Worm (Caenorhabditis elegans) whole organism, L2 larva: ENCODE measurements around the gene R10E4.1.
A peak's percentile ranks its signal among the peaks of the same experiment; 100 is the strongest.

ENCODE experiments used
- C34F6.9 ChIP-seq: fragments of 150-350 bp; optimal IDR thresholded peaks from 2 replicates; lab custom pipeline; 2014; ENCODE audit warnings: missing biosample characterization, missing genetic modification characterization
- F13H6.1 ChIP-seq: sonication (generic microtip); optimal IDR thresholded peaks from 2 replicates; lab custom pipeline; 2016; ENCODE audit warnings: missing genetic modification characterization, missing compliant biosample characterization
- R02D3.7 ChIP-seq: fragments of 150-350 bp; optimal IDR thresholded peaks from 2 replicates; lab custom pipeline; 2014; ENCODE audit warnings: missing biosample characterization, missing genetic modification characterization
- ZK546.5 ChIP-seq: sonication (generic microtip); optimal IDR thresholded peaks from 2 replicates; lab custom pipeline; 2017; ENCODE audit warnings: missing biosample characterization, missing genetic modification characterization
- alr-1 ChIP-seq: fragments of 150-350 bp; optimal IDR thresholded peaks from 2 replicates; lab custom pipeline; 2014; ENCODE audit warnings: missing biosample characterization, missing genetic modification characterization
- ama-1 ChIP-seq: fragments of 150-350 bp; optimal IDR thresholded peaks from 2 replicates; lab custom pipeline; 2018; ENCODE audit warnings: inconsistent platforms
- blmp-1 ChIP-seq: sonication (generic microtip); optimal IDR thresholded peaks from 2 replicates; lab custom pipeline; 2017; ENCODE audit warnings: missing genetic modification characterization, mild to moderate bottlenecking, missing compliant biosample characterization, antibody characterized with exemption, moderate library complexity; ENCODE audit not compliant: insufficient read depth
- crh-2 ChIP-seq: sonication (generic microtip); optimal IDR thresholded peaks from 2 replicates; lab custom pipeline; 2017; ENCODE audit warnings: missing biosample characterization, missing genetic modification characterization
- dmd-4 ChIP-seq: sonication (generic microtip); optimal IDR thresholded peaks from 2 replicates; lab custom pipeline; 2017; ENCODE audit warnings: missing biosample characterization, missing genetic modification characterization
- elt-1 ChIP-seq: fragments of 150-350 bp; optimal IDR thresholded peaks from 2 replicates; lab custom pipeline; 2014; ENCODE audit warnings: missing biosample characterization, missing genetic modification characterization
- elt-3 ChIP-seq: sonication (generic microtip); optimal IDR thresholded peaks from 2 replicates; lab custom pipeline; 2017; ENCODE audit warnings: missing biosample characterization, missing genetic modification characterization
- fos-1 ChIP-seq: fragments of 150-350 bp; optimal IDR thresholded peaks from 2 replicates; lab custom pipeline; 2014; ENCODE audit warnings: missing biosample characterization, missing genetic modification characterization
- gmeb-1 ChIP-seq: fragments of 150-350 bp; optimal IDR thresholded peaks from 2 replicates; lab custom pipeline; 2014; ENCODE audit warnings: missing biosample characterization, missing genetic modification characterization
- lin-13 ChIP-seq: fragments of 150-350 bp; optimal IDR thresholded peaks from 2 replicates; lab custom pipeline; 2014; ENCODE audit warnings: missing biosample characterization, missing genetic modification reagents, missing genetic modification characterization
- lsy-2 ChIP-seq, 2 experiments: fragments of 150-350 bp in 1 of 2; sonication (generic microtip) in 1 of 2; optimal IDR thresholded peaks; 2 replicates each; lab custom pipeline; 2014 to 2017; ENCODE audit warnings: missing biosample characterization in 2 of 2, missing genetic modification characterization in 2 of 2
- mab-5 ChIP-seq: fragments of 150-350 bp; optimal IDR thresholded peaks from 2 replicates; lab custom pipeline; 2014; ENCODE audit warnings: missing biosample characterization, missing genetic modification characterization
- mdl-1 ChIP-seq, 2 experiments: fragments of 150-350 bp in 1 of 2; sonication (generic microtip) in 1 of 2; optimal IDR thresholded peaks; 2 replicates each; lab custom pipeline; 2017; ENCODE audit warnings: missing biosample characterization in 2 of 2, missing genetic modification characterization in 2 of 2
- nhr-10 ChIP-seq: sonication (generic microtip); optimal IDR thresholded peaks from 2 replicates; lab custom pipeline; 2017; ENCODE audit warnings: missing biosample characterization, missing genetic modification characterization
- nhr-129 ChIP-seq: fragments of 150-350 bp; optimal IDR thresholded peaks from 2 replicates; lab custom pipeline; 2014; ENCODE audit warnings: missing biosample characterization, missing genetic modification characterization
- nhr-21 ChIP-seq: fragments of 150-350 bp; optimal IDR thresholded peaks from 2 replicates; lab custom pipeline; 2014; ENCODE audit warnings: missing biosample characterization, missing genetic modification characterization
- nhr-23 ChIP-seq: fragments of 150-350 bp; optimal IDR thresholded peaks from 2 replicates; lab custom pipeline; 2014; ENCODE audit warnings: missing biosample characterization, missing genetic modification reagents, missing genetic modification characterization
- nhr-25 ChIP-seq: fragments of 150-350 bp; sonication (generic microtip); optimal IDR thresholded peaks from 3 replicates; lab custom pipeline; 2014; ENCODE audit warnings: missing biosample characterization, missing genetic modification characterization
- nhr-6 ChIP-seq: fragments of 150-350 bp; optimal IDR thresholded peaks from 2 replicates; lab custom pipeline; 2014; ENCODE audit warnings: missing biosample characterization, missing genetic modification characterization
- peb-1 ChIP-seq: fragments of 150-350 bp; optimal IDR thresholded peaks from 2 replicates; lab custom pipeline; 2014; ENCODE audit warnings: missing biosample characterization, missing genetic modification characterization
- sem-4 ChIP-seq: fragments of 150-350 bp; optimal IDR thresholded peaks from 2 replicates; lab custom pipeline; 2014; ENCODE audit warnings: missing biosample characterization, missing genetic modification reagents, missing genetic modification characterization
- skn-1 ChIP-seq: sonication (generic microtip); optimal IDR thresholded peaks from 2 replicates; lab custom pipeline; 2017; ENCODE audit warnings: missing biosample characterization, missing genetic modification characterization
- sma-3 ChIP-seq: sonication (generic microtip); optimal IDR thresholded peaks from 2 replicates; lab custom pipeline; 2016; ENCODE audit warnings: missing genetic modification reagents, missing genetic modification characterization, missing compliant biosample characterization
- sma-9 ChIP-seq, 2 experiments: fragments of 150-350 bp in 1 of 2; sonication (generic microtip) in 1 of 2; optimal IDR thresholded peaks; 2 replicates each; lab custom pipeline; 2014 to 2016; ENCODE audit warnings: missing genetic modification characterization in 2 of 2, mild to moderate bottlenecking in 1 of 2, missing biosample characterization in 1 of 2, missing compliant biosample characterization in 1 of 2, missing genetic modification reagents in 1 of 2, moderate library complexity in 1 of 2
- snpc-4 ChIP-seq: fragments of 150-350 bp; optimal IDR thresholded peaks from 2 replicates; lab custom pipeline; 2014; ENCODE audit warnings: missing biosample characterization, missing genetic modification characterization
- unc-55 ChIP-seq: fragments of 150-350 bp; sonication (generic microtip); optimal IDR thresholded peaks from 3 replicates; lab custom pipeline; 2014; ENCODE audit warnings: missing biosample characterization, missing genetic modification reagents, missing genetic modification characterization
- unc-62 ChIP-seq: fragments of 150-350 bp; optimal IDR thresholded peaks from 2 replicates; lab custom pipeline; 2014; ENCODE audit warnings: missing biosample characterization, missing genetic modification reagents, missing genetic modification characterization
- zag-1 ChIP-seq: fragments of 150-350 bp; optimal IDR thresholded peaks from 2 replicates; lab custom pipeline; 2014; ENCODE audit warnings: missing biosample characterization, missing genetic modification characterization
- ztf-4 ChIP-seq: fragments of 150-350 bp; optimal IDR thresholded peaks from 2 replicates; lab custom pipeline; 2014; ENCODE audit warnings: missing biosample characterization, missing genetic modification characterization

The R10E4.1 gene

ce11 chrIII:4302293-4302692, 32.8 kb downstream of the R10E4.1 start, which contains the start of gene R10E4.9:
R10E4.9 (minus strand) TSS chrIII:4302393.
- TF ChIP-seq fos-1 (tag; lab: Kevin White, UChicago) (no peak), snpc-4 (tag; lab: Kevin White, UChicago) (no peak), dmd-4 (no peak), nhr-6 (tag; lab: Kevin White, UChicago) (no peak), zag-1 (tag; lab: Kevin White, UChicago) (no peak), blmp-1 (no peak), ZK546.5 (tag; lab: Kevin White, UChicago) (no peak), unc-62 (GFP tag; lab: Kevin White, UChicago) (no peak)

- TF ChIP-seq nhr-25 (peak; percentile 21), F13H6.1 (no peak), nhr-6 (tag; lab: Kevin White, UChicago) (no peak)
Observed at ce11 chrIII:4302780-4303179, 33.2 kb downstream of the R10E4.1 start.

ce11 chrIII:4309303-4309702, 39.8 kb downstream of the R10E4.1 start:
- TF ChIP-seq alr-1 (tag; lab: Kevin White, UChicago) (no peak), elt-1 (tag; lab: Kevin White, UChicago) (no peak), ZK546.5 (tag; lab: Kevin White, UChicago) (no peak), R02D3.7 (no peak)

- TF ChIP-seq sma-3 (GFP tag; lab: Kevin White, UChicago) = peak; percentile 60
- TF ChIP-seq C34F6.9 (tag; lab: Kevin White, UChicago) = peak; percentile 94
- TF ChIP-seq lin-13 (GFP tag; lab: Kevin White, UChicago) = peak; percentile 73
- peak; percentile 58 for TF ChIP-seq ama-1 (lab: Kevin White, UChicago)
- TF ChIP-seq F13H6.1 = peak; percentile 61
- TF ChIP-seq elt-3 (tag; lab: Kevin White, UChicago) = no peak
- peak; percentile 20 for TF ChIP-seq skn-1 (tag; lab: Kevin White, UChicago)
- TF ChIP-seq snpc-4 (tag; lab: Kevin White, UChicago) = peak; percentile 35
- TF ChIP-seq lsy-2 (tag; optimal IDR thresholded peaks at IDR 0.05; lab: Kevin White, UChicago) = peak; percentile 52 to 91
- TF ChIP-seq mab-5 (tag; lab: Kevin White, UChicago) = peak; percentile 30
- no peak for TF ChIP-seq elt-1 (tag; lab: Kevin White, UChicago)
- peak; percentile 76 for TF ChIP-seq nhr-25
- TF ChIP-seq peb-1 (tag; lab: Kevin White, UChicago) = no peak
- peak; percentile 79 for TF ChIP-seq gmeb-1 (tag; lab: Kevin White, UChicago)
- TF ChIP-seq ztf-4 (tag; lab: Kevin White, UChicago) = peak; percentile 11
- TF ChIP-seq sma-9 (GFP tag; optimal IDR thresholded peaks at IDR 0.05; lab: Kevin White, UChicago) = no peak
- TF ChIP-seq sma-9 (tag; optimal IDR thresholded peaks at IDR 0.05; lab: Kevin White, UChicago) = no peak
- peak; percentile 92 for TF ChIP-seq unc-55 (GFP tag; lab: Kevin White, UChicago)
- TF ChIP-seq sem-4 (tag; lab: Kevin White, UChicago) = peak; percentile 47
- peak; percentile 95 for TF ChIP-seq crh-2 (tag; lab: Kevin White, UChicago)
- peak; percentile 85 for TF ChIP-seq nhr-129 (tag; lab: Kevin White, UChicago)
- TF ChIP-seq nhr-21 (tag; lab: Kevin White, UChicago) = peak; percentile 73
- TF ChIP-seq fos-1 (tag; lab: Kevin White, UChicago) = peak; percentile 73
- TF ChIP-seq mdl-1 (tag; optimal IDR thresholded peaks at IDR 0.05; lab: Kevin White, UChicago) = peak in 1 of 2 experiments; percentile 41
- no peak for TF ChIP-seq ZK546.5 (tag; lab: Kevin White, UChicago)
- no peak for TF ChIP-seq nhr-23 (tag; lab: Kevin White, UChicago)
- no peak for TF ChIP-seq nhr-10 (tag; lab: Kevin White, UChicago)
- TF ChIP-seq nhr-6 (tag; lab: Kevin White, UChicago) = peak; percentile 79
Observed at ce11 chrIII:4313061-4313962, 43.8 kb downstream of the R10E4.1 start, which contains the start of the genes evl-14 and dcn-1. evl-14 (minus strand) TSS chrIII:4313128. dcn-1 (plus strand) TSS chrIII:4313912.
